Fruit fly (Drosophila melanogaster) whole organism: Measurements from ENCODE around the gene Atg18b.

Experiments
- CG8478 ChIP-seq: fragments of >200 bp; optimal IDR thresholded peaks from 2 replicates; lab custom pipeline; 2018; ENCODE audit warnings: inconsistent platforms
- Dll ChIP-seq: fragments of >200 bp; optimal IDR thresholded peaks from 2 replicates; lab custom pipeline; 2017
- EcR ChIP-seq, 2 experiments: fragments of >200 bp; optimal IDR thresholded peaks; 2 replicates each; lab custom pipeline; 2017; ENCODE audit warnings: missing biosample characterization in 2 of 2, missing genetic modification characterization in 2 of 2, missing genetic modification reagents in 2 of 2
- pan ChIP-seq: fragments of >200 bp; optimal IDR thresholded peaks from 2 replicates; lab custom pipeline; 2017
- psq ChIP-seq: fragments of >200 bp; optimal IDR thresholded peaks from 2 replicates; lab custom pipeline; 2017
- usp ChIP-seq: fragments of >200 bp; optimal IDR thresholded peaks from 2 replicates; lab custom pipeline; 2017; ENCODE audit warnings: missing biosample characterization, missing genetic modification characterization, mixed read lengths

Gene Atg18b

DNA sequence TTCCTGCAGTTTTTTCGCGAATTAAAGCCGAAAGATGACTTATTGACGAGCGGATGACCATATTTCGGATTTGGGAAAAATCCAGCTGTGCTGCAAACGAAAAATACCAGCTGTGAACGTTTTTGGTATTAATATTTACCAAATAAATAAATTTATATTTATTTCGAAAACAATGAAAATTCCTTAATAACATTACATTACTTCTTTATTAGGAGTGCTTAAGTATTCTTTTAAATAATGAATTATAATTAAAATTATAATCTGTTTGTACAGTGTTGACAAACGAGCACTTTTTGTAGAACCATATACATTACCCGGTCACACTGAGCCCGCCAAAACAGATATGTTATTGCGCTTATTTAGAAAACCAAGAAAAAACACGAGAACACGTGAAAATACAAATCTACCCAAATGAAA, 40.7 kb downstream of the Atg18b start, which contains the start of the genes bur and Mcm10:
bur (minus strand) TSS at position 69 of the 417 bp plus-strand sequence.
Mcm10 (plus strand) TSS at position 319 of the 417 bp plus-strand sequence.
- TF ChIP-seq psq (no peak), Dll (no peak), CG8478 (lab: Kevin White, UChicago) (no peak), pan (no peak), usp (GFP tag; lab: Kevin White, UChicago) (no peak), EcR (GFP tag; optimal IDR thresholded peaks at IDR 0.05; lab: Kevin White, UChicago) (no peak)

DNA sequence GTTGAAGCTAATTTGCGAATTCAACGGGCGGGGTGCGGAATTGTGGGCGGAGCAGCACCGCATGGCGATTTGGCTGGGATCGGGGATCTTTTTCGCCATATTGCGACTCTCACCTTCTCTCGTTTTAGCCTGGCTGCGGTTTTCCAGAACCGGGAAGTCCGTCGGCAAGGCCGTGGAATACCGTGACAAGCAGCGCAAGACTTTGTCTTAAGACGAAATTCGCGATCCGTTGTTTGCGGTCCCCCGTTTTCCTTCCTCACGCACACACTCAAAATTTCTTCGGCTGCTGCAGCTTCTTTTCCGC, 41.2 kb downstream of the Atg18b start:
- no peak for TF ChIP-seq psq
- TF ChIP-seq usp (GFP tag; lab: Kevin White, UChicago): no peak

DNA sequence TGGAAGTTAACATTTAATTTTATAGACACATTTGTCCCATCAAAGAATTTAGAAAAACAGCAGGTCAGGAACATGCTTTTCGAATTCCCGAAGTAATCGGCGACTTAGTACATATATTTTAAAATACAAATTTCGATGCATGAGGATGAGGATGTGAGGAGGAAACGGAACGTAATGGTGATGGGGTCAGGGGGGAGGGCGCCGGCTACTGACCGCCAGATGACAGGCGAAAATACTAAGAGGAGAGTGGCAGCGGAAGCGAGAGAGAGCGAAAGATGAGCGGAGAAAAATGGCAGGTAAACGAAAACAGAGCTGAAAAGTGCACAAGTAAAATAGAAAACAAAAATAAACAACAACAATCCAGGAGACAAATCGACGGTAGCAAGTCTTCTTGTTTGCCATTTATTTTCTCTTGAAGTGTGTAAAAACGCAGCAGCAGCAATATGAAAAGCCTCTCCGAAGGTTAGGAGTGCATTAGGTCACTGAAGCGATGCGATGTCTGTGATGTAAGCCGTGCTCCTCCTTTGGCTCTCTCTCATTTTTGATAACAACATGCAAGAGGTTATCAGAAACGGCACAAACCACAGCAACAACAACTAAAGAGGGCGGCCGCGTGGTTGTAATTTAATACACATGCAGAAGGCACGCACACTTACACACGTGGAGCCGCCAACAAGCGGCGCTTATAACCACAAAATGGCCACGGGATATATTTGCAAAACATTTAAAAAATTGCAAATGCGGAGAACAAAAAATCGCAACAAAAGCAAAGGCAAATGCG, 41.7 kb downstream of the Atg18b start:
- TF ChIP-seq CG8478 (lab: Kevin White, UChicago) (no peak), EcR (GFP tag; optimal IDR thresholded peaks at IDR 0.05; lab: Kevin White, UChicago) (no peak), Dll (no peak), pan (no peak)

DNA sequence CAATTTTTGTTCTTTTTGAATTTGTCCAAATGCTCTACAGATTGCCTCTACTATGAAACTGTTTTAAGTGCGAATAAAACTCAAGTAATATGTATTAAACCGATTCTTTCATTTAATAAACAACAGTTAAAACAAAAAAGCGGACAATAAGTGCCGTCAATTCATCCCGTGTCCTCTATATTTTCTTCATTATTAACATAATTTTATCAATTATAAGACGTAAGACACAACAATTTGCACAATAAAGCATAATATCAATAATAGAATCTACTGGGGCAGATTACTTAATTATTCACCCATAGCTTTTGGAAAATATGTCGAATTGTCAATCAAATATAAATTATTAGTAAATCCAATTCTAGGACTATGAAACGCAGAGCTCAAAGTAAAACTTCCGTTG, 47.5 kb downstream of the Atg18b start, which contains the start of gene CG31627:
CG31627 (plus strand) TSS at position 301 of the 400 bp plus-strand sequence.
- TF ChIP-seq Dll: no peak
- no peak for TF ChIP-seq EcR (GFP tag; optimal IDR thresholded peaks at IDR 0.05; lab: Kevin White, UChicago)
- no peak for TF ChIP-seq pan
- TF ChIP-seq CG8478 (lab: Kevin White, UChicago): no peak
- no peak for TF ChIP-seq psq
- TF ChIP-seq usp (GFP tag; lab: Kevin White, UChicago): no peak

DNA sequence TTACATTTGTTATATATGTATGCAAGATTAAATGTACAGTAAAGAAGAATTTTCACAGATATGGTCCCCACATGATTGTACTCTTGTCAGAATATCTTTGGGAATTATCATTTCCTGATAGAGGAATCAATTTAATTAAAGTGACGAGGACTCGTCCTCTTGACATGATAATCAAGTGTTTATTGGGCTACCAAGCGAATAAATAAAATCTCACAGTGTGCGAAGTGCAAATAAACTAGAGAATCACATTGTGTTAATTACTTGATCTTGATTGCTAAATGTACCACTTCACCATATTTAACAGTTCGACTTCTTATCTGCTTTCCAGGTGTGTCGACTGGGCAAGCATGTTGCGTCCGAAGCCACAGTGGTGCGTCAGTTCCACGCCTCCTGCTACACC, 50.5 kb downstream of the Atg18b start:
- TF ChIP-seq pan (no peak), psq (no peak), Dll (no peak), CG8478 (lab: Kevin White, UChicago) (no peak), EcR (GFP tag; optimal IDR thresholded peaks at IDR 0.05; lab: Kevin White, UChicago) (no peak), usp (GFP tag; lab: Kevin White, UChicago) (no peak)

DNA sequence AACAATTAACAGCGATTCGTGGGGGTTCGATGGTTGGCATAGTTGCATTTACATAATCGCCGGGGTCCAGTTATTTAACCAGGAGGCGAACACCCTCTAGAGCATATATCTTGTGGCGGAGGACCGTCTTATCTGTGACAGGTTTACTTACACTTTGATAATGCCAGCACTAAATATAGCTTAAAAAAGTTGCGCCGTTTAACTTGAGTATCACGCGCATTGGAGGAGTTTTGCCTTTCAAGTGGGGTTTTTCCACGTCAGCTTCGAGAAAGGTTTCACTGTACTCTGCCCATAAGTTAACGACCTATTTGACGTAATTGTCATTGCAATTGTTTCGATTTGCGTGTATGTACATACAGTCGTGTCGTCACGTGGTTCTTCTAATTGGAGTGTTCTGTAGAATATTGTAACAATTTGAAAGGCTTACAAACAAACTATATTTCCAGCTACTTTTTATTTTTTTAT, 51.2 kb downstream of the Atg18b start:
- TF ChIP-seq psq (no peak), Dll (no peak), CG8478 (lab: Kevin White, UChicago) (no peak), pan (no peak), EcR (GFP tag; optimal IDR thresholded peaks at IDR 0.05; lab: Kevin White, UChicago) (no peak), usp (GFP tag; lab: Kevin White, UChicago) (no peak)

DNA sequence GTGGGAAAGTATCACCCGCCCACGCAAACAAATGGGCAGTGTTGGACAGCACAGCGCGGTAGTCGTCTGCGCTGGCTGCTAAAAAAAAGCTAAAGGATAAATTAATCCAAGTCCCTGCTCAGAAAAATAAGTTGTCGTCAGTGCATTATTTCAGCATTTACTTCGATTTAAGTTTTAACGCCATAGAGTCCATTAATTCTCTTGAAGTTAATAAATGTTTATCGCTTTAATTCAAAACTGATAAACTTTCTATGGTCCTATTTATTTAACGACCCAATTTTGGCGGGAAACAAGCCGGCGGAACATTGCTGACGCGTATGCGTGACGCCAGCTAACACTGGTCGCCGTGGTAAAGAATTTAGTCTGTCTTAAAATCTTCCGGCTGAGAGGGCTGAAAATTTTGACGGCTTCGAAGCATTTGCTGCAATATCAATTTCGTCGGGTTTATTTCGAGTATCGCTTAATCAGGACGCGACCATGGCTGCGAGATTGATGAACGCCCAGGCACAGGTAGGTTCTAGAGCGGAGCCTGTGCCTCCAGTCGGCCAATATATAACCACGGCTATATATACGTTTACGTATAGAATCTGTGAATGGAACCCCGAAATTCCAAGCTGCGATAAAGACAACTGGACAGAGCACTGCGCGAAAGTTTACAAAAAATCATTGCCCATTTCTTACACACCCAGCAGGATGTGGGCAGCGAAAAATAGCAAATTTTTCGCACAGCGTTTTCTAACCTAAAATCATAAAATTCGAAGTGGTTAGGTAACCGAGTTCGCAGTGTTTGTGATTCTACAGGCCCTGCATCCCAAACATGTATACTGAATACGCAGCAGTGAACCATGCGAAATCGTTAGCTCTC, 51.8 kb downstream of the Atg18b start, which contains the start of the genes mAcon1, CG43345 and CG43346:
mAcon1 (plus strand) TSS at position 276 of the 865 bp plus-strand sequence.
CG43345 (minus strand) TSS at position 287 of the 865 bp plus-strand sequence.
CG43346 (minus strand) TSS at position 287 of the 865 bp plus-strand sequence.
- TF ChIP-seq psq: no peak
- no peak for TF ChIP-seq usp (GFP tag; lab: Kevin White, UChicago)
- no peak for TF ChIP-seq CG8478 (lab: Kevin White, UChicago)
- TF ChIP-seq Dll: no peak
- TF ChIP-seq pan: peak; percentile 53
- no peak for TF ChIP-seq EcR (GFP tag; optimal IDR thresholded peaks at IDR 0.05; lab: Kevin White, UChicago)

DNA sequence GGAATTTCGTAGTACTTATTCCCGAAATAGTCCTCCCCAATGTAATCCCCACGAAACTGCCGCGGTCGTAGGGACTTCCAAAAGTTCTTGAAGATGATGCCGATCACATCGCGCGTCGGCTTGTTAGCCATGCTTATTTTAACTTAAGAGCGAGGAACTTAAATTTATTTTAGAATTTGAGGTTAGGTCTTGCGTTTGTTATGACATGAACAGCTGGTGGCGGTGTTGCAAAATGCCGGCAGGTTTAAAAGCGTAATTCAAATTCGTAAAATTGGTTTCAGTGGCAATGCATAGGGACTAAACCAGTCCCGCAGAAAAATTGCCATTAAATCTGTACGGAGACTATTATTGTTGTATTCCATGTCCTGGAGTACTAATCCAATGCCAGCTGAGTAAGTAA, 54.0 kb downstream of the Atg18b start:
- TF ChIP-seq psq (no peak), EcR (GFP tag; optimal IDR thresholded peaks at IDR 0.05; lab: Kevin White, UChicago) (no peak), CG8478 (lab: Kevin White, UChicago) (no peak), pan (no peak), Dll (no peak), usp (GFP tag; lab: Kevin White, UChicago) (no peak)

DNA sequence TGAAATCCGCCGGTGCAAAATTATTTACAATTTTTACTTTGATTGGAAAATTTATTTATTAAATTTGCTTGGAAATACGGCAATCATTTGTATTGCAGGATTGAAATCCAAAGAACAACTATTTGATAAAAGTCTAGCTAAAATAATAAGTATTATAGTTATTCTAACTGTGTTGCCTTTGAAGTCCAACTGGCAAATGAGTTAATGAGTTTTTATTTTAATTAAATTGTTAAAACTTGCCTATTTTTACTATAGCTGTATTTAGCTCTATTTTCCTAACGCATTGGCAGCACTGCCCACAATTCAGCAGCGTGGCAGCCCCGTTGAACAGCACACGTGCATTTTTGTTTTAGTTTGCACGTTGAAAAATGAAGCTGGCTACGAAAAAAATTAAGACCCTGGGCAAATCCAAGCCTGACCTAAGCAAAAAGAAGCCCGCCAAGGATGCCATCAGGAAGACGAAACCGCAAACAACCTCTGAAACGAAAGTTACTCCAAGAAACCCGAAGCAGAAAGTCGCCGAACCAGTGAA, 57.0 kb downstream of the Atg18b start, which contains the start of gene Noc2:
Noc2 (plus strand) TSS at position 331 of the 532 bp plus-strand sequence.
- TF ChIP-seq CG8478 (lab: Kevin White, UChicago): no peak
- no peak for TF ChIP-seq EcR (GFP tag; optimal IDR thresholded peaks at IDR 0.05; lab: Kevin White, UChicago)
- no peak for TF ChIP-seq psq
- TF ChIP-seq pan: no peak
- no peak for TF ChIP-seq Dll

DNA sequence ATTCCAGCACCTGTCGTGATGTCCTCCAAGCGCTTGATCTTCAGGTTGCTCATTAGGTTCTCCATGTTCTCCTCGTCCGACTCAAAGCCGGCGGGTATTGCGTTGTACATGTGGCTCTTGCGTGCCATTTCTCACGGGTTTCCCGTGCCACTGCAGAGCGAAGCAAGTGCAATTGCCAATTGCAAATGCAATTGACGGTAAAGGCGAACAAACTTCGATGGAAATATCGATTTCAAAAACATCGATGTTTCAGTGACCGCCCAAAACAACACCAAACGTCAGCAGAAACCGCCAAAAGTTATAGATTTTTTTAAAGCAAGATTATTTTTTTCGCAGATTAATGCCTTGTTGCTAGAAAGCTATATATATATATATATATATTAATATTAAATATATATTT, 57.5 kb downstream of the Atg18b start, which contains the start of gene Nbr:
Nbr (minus strand) TSS at position 209 of the 400 bp plus-strand sequence.
- TF ChIP-seq pan (no peak), CG8478 (lab: Kevin White, UChicago) (no peak)
